Fruit fly (Drosophila melanogaster): ENCODE results near the gene CG13361.

Gene CG13361

DNA sequence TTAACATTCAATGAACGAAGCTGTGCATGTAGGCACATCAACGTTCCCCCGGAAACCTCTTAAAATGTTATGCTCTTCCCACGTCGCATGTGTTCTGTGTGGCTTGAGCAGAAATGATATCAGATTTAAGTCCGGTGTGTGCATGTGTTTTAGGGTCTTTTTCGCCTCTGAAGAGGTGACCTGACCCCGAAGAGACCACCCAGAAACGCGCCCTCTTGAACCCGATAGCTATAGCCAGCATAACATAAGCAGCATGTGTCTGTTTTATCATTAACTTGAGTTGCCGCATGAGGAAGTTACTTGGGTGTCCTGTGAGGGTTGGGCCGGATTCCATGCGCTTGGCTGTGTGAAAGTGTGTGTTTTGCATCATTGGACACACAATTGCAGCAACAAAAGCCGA is 34.5 kb downstream of the CG13361 start:
- no peak for TF ChIP-seq toe (GFP tag; optimal IDR thresholded peaks at IDR 0.05)
- no peak for TF ChIP-seq Mnt (GFP tag; optimal IDR thresholded peaks at IDR 0.05)
- TF ChIP-seq cnc (optimal IDR thresholded peaks at IDR 0.05), result no peak
- no peak for TF ChIP-seq CG12768 (GFP tag; optimal IDR thresholded peaks at IDR 0.05)
- TF ChIP-seq bab1 (GFP tag; optimal IDR thresholded peaks at IDR 0.05), result no peak
- TF ChIP-seq CG5204 (GFP tag; optimal IDR thresholded peaks at IDR 0.05), result no peak
- TF ChIP-seq CG7045 (GFP tag; optimal IDR thresholded peaks at IDR 0.05), result no peak
- no peak for TF ChIP-seq cic (GFP tag; optimal IDR thresholded peaks at IDR 0.05)
- TF ChIP-seq CG11617 (GFP tag; optimal IDR thresholded peaks at IDR 0.05), result no peak
- no peak for TF ChIP-seq CG1620 (GFP tag; optimal IDR thresholded peaks at IDR 0.05)
- TF ChIP-seq pad (GFP tag; optimal IDR thresholded peaks at IDR 0.05), result no peak
- TF ChIP-seq CG14711 (tag; optimal IDR thresholded peaks at IDR 0.05), result no peak
- TF ChIP-seq CG33017 (tag; optimal IDR thresholded peaks at IDR 0.05), result no peak

DNA sequence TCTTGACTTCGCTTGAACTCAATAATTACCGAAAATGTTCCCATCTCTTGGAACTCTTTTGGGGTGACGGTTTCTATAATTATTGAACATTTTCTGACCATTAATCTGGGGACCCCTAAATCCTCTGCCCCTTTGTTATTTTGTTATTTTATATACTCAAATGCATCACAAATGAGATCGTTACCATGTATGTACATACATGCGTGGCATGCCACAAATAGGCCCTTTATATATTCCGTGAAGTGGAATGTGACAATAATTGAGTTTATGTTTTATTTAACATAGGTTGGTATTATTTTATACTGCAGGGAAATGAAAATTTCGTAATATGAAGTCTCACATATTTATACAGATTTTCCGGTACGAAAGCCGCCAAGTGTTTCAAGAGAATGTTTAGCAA is 35.6 kb downstream of the CG13361 start:
- TF ChIP-seq bab1 (GFP tag; optimal IDR thresholded peaks at IDR 0.05) (no peak), CG14711 (tag; optimal IDR thresholded peaks at IDR 0.05) (no peak), CG7045 (GFP tag; optimal IDR thresholded peaks at IDR 0.05) (no peak), cnc (optimal IDR thresholded peaks at IDR 0.05) (no peak), CG1620 (GFP tag; optimal IDR thresholded peaks at IDR 0.05) (no peak), toe (GFP tag; optimal IDR thresholded peaks at IDR 0.05) (no peak), cic (GFP tag; optimal IDR thresholded peaks at IDR 0.05) (no peak), kay (GFP tag; ENCODE audit: borderline replicate concordance) (no peak), Crg-1 (GFP tag; optimal IDR thresholded peaks at IDR 0.05) (no peak), CG7101 (tag; optimal IDR thresholded peaks at IDR 0.05) (no peak), Clk (GFP tag; optimal IDR thresholded peaks at IDR 0.05) (no peak), Mnt (GFP tag; optimal IDR thresholded peaks at IDR 0.05) (no peak), pad (GFP tag; optimal IDR thresholded peaks at IDR 0.05) (no peak), CG12768 (GFP tag; optimal IDR thresholded peaks at IDR 0.05) (no peak), tj (GFP tag; optimal IDR thresholded peaks at IDR 0.05) (no peak), CG11617 (GFP tag; optimal IDR thresholded peaks at IDR 0.05) (no peak), Hr96 (GFP tag; optimal IDR thresholded peaks at IDR 0.05) (no peak)

DNA sequence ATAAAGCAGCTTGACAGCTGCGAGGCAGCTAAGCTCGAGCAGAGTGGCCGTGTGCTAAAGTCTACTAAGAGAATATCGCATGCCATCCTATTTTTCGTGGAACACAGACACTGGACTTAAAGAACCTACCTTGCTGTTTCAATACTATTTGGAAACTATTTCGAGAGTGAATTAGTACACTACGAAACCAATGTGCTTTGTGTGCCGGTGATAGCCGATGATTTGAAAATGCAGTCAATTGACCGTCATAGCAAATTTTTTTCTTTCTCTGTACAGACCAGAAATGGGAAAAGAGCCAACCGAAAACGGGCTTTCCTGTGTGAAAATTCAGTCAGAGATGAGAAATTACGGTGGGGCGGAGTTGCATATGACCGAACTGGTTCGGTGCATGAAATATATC is 38.1 kb downstream of the CG13361 start:
- no peak for TF ChIP-seq CG33017 (tag; optimal IDR thresholded peaks at IDR 0.05)
- no peak for TF ChIP-seq CG12768 (GFP tag; optimal IDR thresholded peaks at IDR 0.05)

DNA sequence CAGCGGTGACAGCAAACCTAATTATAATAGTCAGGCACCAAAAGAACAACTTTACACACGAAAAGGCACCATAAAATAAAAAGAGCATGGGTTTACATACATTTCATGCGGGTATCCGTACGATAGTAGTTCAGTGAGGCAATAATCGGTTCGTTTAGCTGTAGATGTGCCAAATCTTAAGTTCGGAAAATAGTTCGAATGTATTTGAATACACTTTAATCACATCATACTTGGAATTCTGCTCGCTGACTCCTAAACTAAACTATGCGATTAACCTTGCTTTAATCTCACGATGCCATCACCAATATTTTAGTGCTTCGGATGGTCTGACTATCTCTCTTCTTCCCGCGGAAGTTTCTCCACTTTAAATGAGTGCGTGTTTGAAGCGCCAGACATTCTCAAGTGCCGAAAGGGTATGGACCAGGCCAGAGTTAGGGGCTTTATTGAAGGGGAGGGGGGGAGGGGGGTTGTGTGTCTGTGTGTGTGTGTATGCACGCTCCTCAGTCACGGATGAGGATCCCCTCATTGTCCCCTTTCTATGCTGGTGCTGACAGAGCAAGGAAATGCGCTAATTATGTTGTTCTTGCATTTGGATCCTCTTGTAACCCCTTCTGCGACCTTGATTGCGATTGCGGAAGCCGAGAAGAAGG is 40.1 kb downstream of the CG13361 start:
- no peak for TF ChIP-seq ovo (GFP tag; optimal IDR thresholded peaks at IDR 0.05)

DNA sequence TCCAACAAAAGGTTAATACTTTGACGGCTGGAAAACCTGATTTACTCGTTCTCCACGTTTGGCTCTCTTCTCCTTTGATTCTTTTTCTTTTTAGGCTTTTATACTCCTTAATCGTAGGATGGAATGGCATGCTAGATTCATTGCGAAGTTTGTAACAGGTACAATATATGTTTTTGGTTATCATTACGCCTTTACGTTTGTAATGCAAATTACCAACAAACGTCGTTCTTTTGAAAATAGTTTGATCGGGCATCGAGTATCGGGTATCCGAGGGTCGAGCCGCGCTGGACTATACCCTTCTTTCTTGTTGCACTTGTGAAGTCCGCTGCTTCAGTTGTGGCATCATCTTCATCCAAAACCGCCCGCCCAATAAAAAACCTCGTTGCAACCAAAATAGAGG is 41.6 kb downstream of the CG13361 start:
- no peak for TF ChIP-seq CG5204 (GFP tag; optimal IDR thresholded peaks at IDR 0.05)
- no peak for TF ChIP-seq ovo (GFP tag; optimal IDR thresholded peaks at IDR 0.05)
- TF ChIP-seq CG7045 (GFP tag; optimal IDR thresholded peaks at IDR 0.05), result no peak
- TF ChIP-seq cnc (optimal IDR thresholded peaks at IDR 0.05), result no peak
- TF ChIP-seq CG12768 (GFP tag; optimal IDR thresholded peaks at IDR 0.05), result no peak
- TF ChIP-seq toe (GFP tag; optimal IDR thresholded peaks at IDR 0.05), result no peak
- no peak for TF ChIP-seq Crg-1 (GFP tag; optimal IDR thresholded peaks at IDR 0.05)
- no peak for TF ChIP-seq Clk (GFP tag; optimal IDR thresholded peaks at IDR 0.05)
- TF ChIP-seq CG1620 (GFP tag; optimal IDR thresholded peaks at IDR 0.05), result no peak
- no peak for TF ChIP-seq cic (GFP tag; optimal IDR thresholded peaks at IDR 0.05)

DNA sequence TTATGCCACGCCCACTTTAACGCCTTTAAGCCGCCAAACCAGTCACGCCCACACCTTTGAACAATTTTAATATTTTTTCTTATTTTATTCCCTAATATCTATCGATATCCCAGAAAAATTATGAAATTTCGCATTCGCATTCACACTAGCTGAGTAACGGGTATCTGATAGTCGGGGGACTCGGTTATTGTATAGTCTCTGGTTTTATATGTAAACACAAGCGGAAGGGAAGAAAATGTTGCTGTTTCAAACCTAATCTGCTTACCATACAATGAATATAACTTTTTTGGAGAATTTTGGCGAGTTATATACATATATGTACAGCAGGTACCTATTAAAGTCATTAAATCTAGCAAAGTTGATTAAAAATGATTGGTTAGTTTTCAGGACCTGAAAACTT is 42.5 kb downstream of the CG13361 start:
- TF ChIP-seq CG12768 (GFP tag; optimal IDR thresholded peaks at IDR 0.05), result no peak
- TF ChIP-seq cic (GFP tag; optimal IDR thresholded peaks at IDR 0.05), result no peak
- no peak for TF ChIP-seq Clk (GFP tag; optimal IDR thresholded peaks at IDR 0.05)
- no peak for TF ChIP-seq Hr96 (GFP tag; optimal IDR thresholded peaks at IDR 0.05)
- TF ChIP-seq CG1620 (GFP tag; optimal IDR thresholded peaks at IDR 0.05), result no peak
- no peak for TF ChIP-seq toe (GFP tag; optimal IDR thresholded peaks at IDR 0.05)
- TF ChIP-seq CG7101 (tag; optimal IDR thresholded peaks at IDR 0.05), result no peak
- no peak for TF ChIP-seq CG14711 (tag; optimal IDR thresholded peaks at IDR 0.05)
- TF ChIP-seq CG5204 (GFP tag; optimal IDR thresholded peaks at IDR 0.05), result no peak
- TF ChIP-seq CG7045 (GFP tag; optimal IDR thresholded peaks at IDR 0.05), result no peak
- no peak for TF ChIP-seq CG11617 (GFP tag; optimal IDR thresholded peaks at IDR 0.05)
- TF ChIP-seq pad (GFP tag; optimal IDR thresholded peaks at IDR 0.05), result no peak
- no peak for TF ChIP-seq cnc (optimal IDR thresholded peaks at IDR 0.05)
- TF ChIP-seq Crg-1 (GFP tag; optimal IDR thresholded peaks at IDR 0.05), result no peak
- no peak for TF ChIP-seq bab1 (GFP tag; optimal IDR thresholded peaks at IDR 0.05)

DNA sequence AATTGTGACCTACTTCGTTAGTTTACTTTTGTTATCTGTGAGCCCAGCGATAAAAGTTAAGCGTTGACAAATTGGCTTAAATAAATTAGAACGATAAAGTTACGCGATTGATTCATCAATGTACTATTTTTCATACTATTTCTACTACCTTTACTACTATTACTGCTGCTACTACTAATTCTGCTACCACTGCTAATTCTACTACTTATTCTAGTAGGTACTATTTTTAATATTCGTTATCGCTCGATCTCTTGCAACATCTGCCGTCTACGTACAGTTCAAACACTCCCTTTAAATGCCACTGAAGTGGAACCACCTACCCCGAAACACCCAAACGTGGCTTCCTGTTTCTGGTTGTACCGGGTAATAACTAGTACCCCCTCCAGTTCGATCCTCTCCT is 44.0 kb downstream of the CG13361 start:
- no peak for TF ChIP-seq CG14711 (tag; optimal IDR thresholded peaks at IDR 0.05)

DNA sequence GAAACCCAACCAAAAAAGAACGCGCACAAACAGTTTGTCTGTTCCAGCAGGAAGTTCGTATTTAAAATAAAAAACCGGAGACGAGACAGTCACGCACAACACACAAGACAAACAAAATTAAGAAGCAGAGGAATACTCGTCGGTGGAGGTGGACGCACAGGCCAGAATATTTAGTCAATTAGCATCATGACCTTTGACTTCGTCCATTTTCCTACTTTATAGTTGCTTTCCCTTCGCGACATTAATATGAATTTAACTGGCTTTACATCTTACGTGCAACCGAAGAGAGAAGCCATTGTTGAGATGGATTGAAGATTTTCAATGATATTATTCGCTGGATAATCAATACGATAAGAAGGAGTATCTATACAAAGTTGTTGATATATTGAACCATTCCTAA is 51.0 kb downstream of the CG13361 start:
- no peak for TF ChIP-seq tj (GFP tag; optimal IDR thresholded peaks at IDR 0.05)
- no peak for TF ChIP-seq toe (GFP tag; optimal IDR thresholded peaks at IDR 0.05)
- no peak for TF ChIP-seq Clk (GFP tag; optimal IDR thresholded peaks at IDR 0.05)
- TF ChIP-seq pad (GFP tag; optimal IDR thresholded peaks at IDR 0.05), result no peak
- TF ChIP-seq Hr96 (GFP tag; optimal IDR thresholded peaks at IDR 0.05), result no peak
- TF ChIP-seq CG11617 (GFP tag; optimal IDR thresholded peaks at IDR 0.05), result no peak
- TF ChIP-seq CG14711 (tag; optimal IDR thresholded peaks at IDR 0.05), result no peak
- TF ChIP-seq cic (GFP tag; optimal IDR thresholded peaks at IDR 0.05), result no peak
- TF ChIP-seq kay (GFP tag; ENCODE audit: borderline replicate concordance), result no peak
